Worm (Caenorhabditis elegans): ENCODE results near the gene feh-1.
A peak's percentile ranks its signal among the peaks of the same experiment; 100 is the strongest.

The feh-1 gene

ce11 chrIII:2572421-2572820 lies 22.7 kb downstream of the feh-1 start:
- TF ChIP-seq daf-8 (GFP tag; IDR thresholded peaks at IDR 0.05) (no peak), lin-38 (GFP tag; IDR thresholded peaks at IDR 0.05) (no peak), dmd-6 (GFP tag; IDR thresholded peaks at IDR 0.05) (no peak), ztf-7 (tag; optimal IDR thresholded peaks at IDR 0.05) (no peak), nhr-237 (tag; optimal IDR thresholded peaks at IDR 0.05) (no peak), cey-2 (tag; optimal IDR thresholded peaks at IDR 0.05; ENCODE audit: borderline replicate concordance, insufficient read depth) (no peak), hif-1 (tag; optimal IDR thresholded peaks at IDR 0.05) (no peak), fos-1 (tag; optimal IDR thresholded peaks at IDR 0.05) (no peak), F10B5.3 (tag; optimal IDR thresholded peaks at IDR 0.05) (no peak), T20F7.1 (GFP tag; optimal IDR thresholded peaks at IDR 0.05) (no peak), unc-62 (GFP tag; optimal IDR thresholded peaks at IDR 0.05 in 1 of 2) (no peak), unc-62 (tag; optimal IDR thresholded peaks at IDR 0.05) (no peak), egl-43 (GFP tag; IDR thresholded peaks at IDR 0.05) (no peak), D1046.2 (GFP tag; IDR thresholded peaks at IDR 0.05) (no peak), spr-3 (GFP tag; optimal IDR thresholded peaks at IDR 0.05) (no peak), nhr-42 (GFP tag; IDR thresholded peaks at IDR 0.05) (no peak), fkh-10 (GFP tag; optimal IDR thresholded peaks at IDR 0.05) (no peak), sdz-12 (GFP tag; optimal IDR thresholded peaks at IDR 0.05) (no peak), skn-1 (tag; optimal IDR thresholded peaks at IDR 0.05) (no peak), vab-7 (GFP tag; IDR thresholded peaks at IDR 0.05) (no peak)

ce11 chrIII:2575635-2576164 lies 26.0 kb downstream of the feh-1 start, which contains the start of gene Y54F10AR.1:
Gene Y54F10AR.1, minus strand, starts transcription at chrIII:2575685.
- no peak for TF ChIP-seq fkh-10 (GFP tag; optimal IDR thresholded peaks at IDR 0.05)
- no peak for TF ChIP-seq snpc-4 (tag; optimal IDR thresholded peaks at IDR 0.05)
- TF ChIP-seq zip-2 (tag; optimal IDR thresholded peaks at IDR 0.05): no peak
- no peak for TF ChIP-seq daf-12 (tag; optimal IDR thresholded peaks at IDR 0.05)
- no peak for TF ChIP-seq mes-2 (tag; optimal IDR thresholded peaks at IDR 0.05; ENCODE audit: poor library complexity, severe bottlenecking)
- no peak for TF ChIP-seq hif-1 (tag; optimal IDR thresholded peaks at IDR 0.05)
- no peak for TF ChIP-seq Y5F2A.4 (GFP tag; optimal IDR thresholded peaks at IDR 0.05)
- TF ChIP-seq dmd-8 (GFP tag; IDR thresholded peaks at IDR 0.05): no peak
- TF ChIP-seq nhr-76 (tag; optimal IDR thresholded peaks at IDR 0.05): no peak
- no peak for TF ChIP-seq nhr-42 (GFP tag; IDR thresholded peaks at IDR 0.05)
- TF ChIP-seq nhr-77 (tag; optimal IDR thresholded peaks at IDR 0.05): no peak
- no peak for TF ChIP-seq daf-19 (GFP tag; conservative IDR thresholded peaks at IDR 0.05)

ce11 chrIII:2576360-2577259 lies 26.9 kb downstream of the feh-1 start:
- TF ChIP-seq mdt-29 (GFP tag; IDR thresholded peaks at IDR 0.05) (no peak), attf-4 (tag; optimal IDR thresholded peaks at IDR 0.05) (no peak), madf-5 (GFP tag; IDR thresholded peaks at IDR 0.05) (no peak), ZK546.5 (tag; optimal IDR thresholded peaks at IDR 0.05) (no peak), unc-39 (tag; optimal IDR thresholded peaks at IDR 0.05) (no peak), Y5F2A.4 (GFP tag; optimal IDR thresholded peaks at IDR 0.05) (no peak), jun-1 (tag; optimal IDR thresholded peaks at IDR 0.05) (no peak), nhr-28 (tag; optimal IDR thresholded peaks at IDR 0.05) (peak; percentile 52), lin-15B (tag; optimal IDR thresholded peaks at IDR 0.05) (no peak), aly-2 (tag; optimal IDR thresholded peaks at IDR 0.05) (no peak), nhr-6 (tag; optimal IDR thresholded peaks at IDR 0.05) (peak; percentile 16), dmd-9 (GFP tag; IDR thresholded peaks at IDR 0.05) (no peak), lin-29 (GFP tag; IDR thresholded peaks at IDR 0.05) (no peak), pqm-1 (tag; optimal IDR thresholded peaks at IDR 0.05) (peak; percentile 37), F49E8.2 (tag; optimal IDR thresholded peaks at IDR 0.05; ENCODE audit: borderline replicate concordance) (no peak), cey-2 (tag; optimal IDR thresholded peaks at IDR 0.05; ENCODE audit: borderline replicate concordance, insufficient read depth) (no peak), saeg-2 (GFP tag; IDR thresholded peaks at IDR 0.05) (no peak), rbr-2 (tag; optimal IDR thresholded peaks at IDR 0.05) (peak; percentile 75), nhr-11 (tag; optimal IDR thresholded peaks at IDR 0.05) (peak; percentile 62), D1046.2 (GFP tag; IDR thresholded peaks at IDR 0.05) (no peak), Y105C5A.15 (GFP tag; IDR thresholded peaks at IDR 0.05) (no peak), madf-9 (GFP tag; conservative IDR thresholded peaks at IDR 0.05) (no peak)
